Fruit fly (Drosophila melanogaster): Measurements from ENCODE around the gene TfIIFalpha.
A peak's percentile ranks its signal among the peaks of the same experiment; 100 is the strongest.

TfIIFalpha gene

dm6 chr3R:6404174-6404573 is 23.9 kb downstream of the TfIIFalpha start (continued):
- TF ChIP-seq Optix (GFP tag; IDR thresholded peaks at IDR 0.05) (peak; percentile 67; the same call in 1 of the 3 replicates), ind (GFP tag; optimal IDR thresholded peaks at IDR 0.05) (peak; percentile 76), Ets65A (GFP tag) (peak; percentile 96), GATAe (GFP tag; conservative IDR thresholded peaks at IDR 0.05) (peak; percentile 42; the same call in 1 of the 2 replicates), CG6254 (GFP tag; optimal IDR thresholded peaks at IDR 0.05) (peak; percentile 73), Sry-β (GFP tag; optimal IDR thresholded peaks at IDR 0.05) (no peak), org-1 (GFP tag; optimal IDR thresholded peaks at IDR 0.05) (peak; percentile 72), Myb (GFP tag; optimal IDR thresholded peaks at IDR 0.05) (peak; percentile 56), lab (GFP tag; optimal IDR thresholded peaks at IDR 0.05) (peak; percentile 88), CG2678 (tag; optimal IDR thresholded peaks at IDR 0.05) (peak; percentile 84), sob (GFP tag; IDR thresholded peaks at IDR 0.05) (peak; percentile 88), CG4424 (GFP tag; optimal IDR thresholded peaks at IDR 0.05) (peak; percentile 84), nau (GFP tag; optimal IDR thresholded peaks at IDR 0.05) (peak; percentile 56), fd102C (GFP tag; optimal IDR thresholded peaks at IDR 0.05) (no peak), Mad (GFP tag; optimal IDR thresholded peaks at IDR 0.05) (peak; percentile 17), Dbx (GFP tag; IDR thresholded peaks at IDR 0.05) (no peak; the same call in 1 of the 3 replicates), crc (GFP tag; optimal IDR thresholded peaks at IDR 0.05) (peak; percentile 58), tup (GFP tag; optimal IDR thresholded peaks at IDR 0.05) (peak; percentile 50), Fer1 (GFP tag; optimal IDR thresholded peaks at IDR 0.05) (peak; percentile 73), NFAT (GFP tag; IDR thresholded peaks at IDR 0.05) (peak; percentile 72), CG10462 (GFP tag; optimal IDR thresholded peaks at IDR 0.05) (peak; percentile 44), Atf6 (GFP tag; IDR thresholded peaks at IDR 0.05) (peak; percentile 87), CG6854 (GFP tag; optimal IDR thresholded peaks at IDR 0.05) (peak; percentile 36), CG6813 (GFP tag; optimal IDR thresholded peaks at IDR 0.05) (peak; percentile 74), Opbp (GFP tag; IDR thresholded peaks at IDR 0.05; ENCODE audit: partially characterized antibody) (no peak), Dfd (GFP tag; optimal IDR thresholded peaks at IDR 0.05) (no peak), Doc3 (GFP tag; IDR thresholded peaks at IDR 0.05; ENCODE audit: partially characterized antibody) (no peak), gsb (GFP tag; IDR thresholded peaks at IDR 0.05) (peak; percentile 80), CG11696 (GFP tag; IDR thresholded peaks at IDR 0.05) (peak; percentile 78), grau (tag; optimal IDR thresholded peaks at IDR 0.05) (peak; percentile 80), Spps (tag; optimal IDR thresholded peaks at IDR 0.05) (peak; percentile 66), dysf (GFP tag; IDR thresholded peaks at IDR 0.05) (peak; percentile 91), MBD-R2 (GFP tag; IDR thresholded peaks at IDR 0.05) (no peak; the same call in 1 of the 2 replicates), CG10543 (GFP tag; optimal IDR thresholded peaks at IDR 0.05) (peak; percentile 33), CG14014 (GFP tag; IDR thresholded peaks at IDR 0.05) (peak; percentile 87), chn (GFP tag; optimal IDR thresholded peaks at IDR 0.05) (peak; percentile 66), CG10959 (GFP tag; IDR thresholded peaks at IDR 0.05) (no peak; the same call in 1 of the 2 replicates), D (optimal IDR thresholded peaks at IDR 0.05) (no peak), D (GFP tag; optimal IDR thresholded peaks at IDR 0.05) (peak; percentile 72), CG4282 (GFP tag; optimal IDR thresholded peaks at IDR 0.05) (peak; percentile 37), CG12236 (GFP tag; optimal IDR thresholded peaks at IDR 0.05) (peak; percentile 64), CG13287 (GFP tag; IDR thresholded peaks at IDR 0.05; ENCODE audit: partially characterized antibody) (no peak), CG18764 (GFP tag; optimal IDR thresholded peaks at IDR 0.05) (peak; percentile 44), PHDP (tag; optimal IDR thresholded peaks at IDR 0.05) (peak; percentile 84), sqz (GFP tag; optimal IDR thresholded peaks at IDR 0.05) (peak; percentile 49), chinmo (GFP tag; IDR thresholded peaks at IDR 0.05; ENCODE audit: partially characterized antibody) (no peak), dmrt99B (tag; optimal IDR thresholded peaks at IDR 0.05) (peak; percentile 87), Hey (tag; optimal IDR thresholded peaks at IDR 0.05) (no peak), pum (GFP tag; optimal IDR thresholded peaks at IDR 0.05) (peak; percentile 66), CG4617 (GFP tag; optimal IDR thresholded peaks at IDR 0.05; ENCODE audit: borderline replicate concordance) (peak; percentile 6), Max (GFP tag; optimal IDR thresholded peaks at IDR 0.05) (peak; percentile 60)

Data from whole organism, embryonic.